Fruit fly (Drosophila melanogaster): ENCODE results near the gene hwt.
A peak's percentile ranks its signal among the peaks of the same experiment; 100 is the strongest.

Gene hwt

dm6 chrX:12577722-12578121 lies 9.5 kb upstream of the hwt start:
- no peak for TF ChIP-seq h (optimal IDR thresholded peaks at IDR 0.05)

dm6 chrX:12575827-12576408 lies 7.7 kb upstream of the hwt start:
- no peak for TF ChIP-seq h (optimal IDR thresholded peaks at IDR 0.05)
- no peak for TF ChIP-seq psq (optimal IDR thresholded peaks at IDR 0.05)
- TF ChIP-seq ttk (optimal IDR thresholded peaks at IDR 0.05), result no peak
- TF ChIP-seq Sin3A (optimal IDR thresholded peaks at IDR 0.05), result no peak
- no peak for TF ChIP-seq insv (optimal IDR thresholded peaks at IDR 0.05)
- TF ChIP-seq Myc (optimal IDR thresholded peaks at IDR 0.05), result no peak

- no peak for TF ChIP-seq ttk (optimal IDR thresholded peaks at IDR 0.05)
- peak; percentile 10 for TF ChIP-seq psq (optimal IDR thresholded peaks at IDR 0.05)
- no peak for TF ChIP-seq insv (optimal IDR thresholded peaks at IDR 0.05)
- no peak for TF ChIP-seq h (optimal IDR thresholded peaks at IDR 0.05)
Measured at dm6 chrX:12575292-12575826, 7.1 kb upstream of the hwt start.

- TF ChIP-seq psq (optimal IDR thresholded peaks at IDR 0.05) (peak; percentile 32), Myc (optimal IDR thresholded peaks at IDR 0.05) (no peak)
Measured at dm6 chrX:12574666-12575202, 6.5 kb upstream of the hwt start.

- no peak for TF ChIP-seq psq (optimal IDR thresholded peaks at IDR 0.05)
- no peak for TF ChIP-seq h (optimal IDR thresholded peaks at IDR 0.05)
- no peak for TF ChIP-seq ttk (optimal IDR thresholded peaks at IDR 0.05)
- TF ChIP-seq insv (optimal IDR thresholded peaks at IDR 0.05), result no peak
- no peak for TF ChIP-seq Sin3A (optimal IDR thresholded peaks at IDR 0.05)
- no peak for TF ChIP-seq Myc (optimal IDR thresholded peaks at IDR 0.05)
Measured at dm6 chrX:12567663-12568062, 589 bp downstream of the hwt start.

- TF ChIP-seq psq (optimal IDR thresholded peaks at IDR 0.05) (no peak), insv (optimal IDR thresholded peaks at IDR 0.05) (no peak)
Measured at dm6 chrX:12552824-12553223, 15.4 kb downstream of the hwt start, which contains the start of gene Cpr11B. Gene Cpr11B (plus strand): TSS chrX:12553124.

- TF ChIP-seq ttk (optimal IDR thresholded peaks at IDR 0.05), result no peak
- TF ChIP-seq psq (optimal IDR thresholded peaks at IDR 0.05), result no peak
- TF ChIP-seq insv (optimal IDR thresholded peaks at IDR 0.05), result no peak
- no peak for TF ChIP-seq h (optimal IDR thresholded peaks at IDR 0.05)
- no peak for TF ChIP-seq Myc (optimal IDR thresholded peaks at IDR 0.05)
- no peak for TF ChIP-seq Sin3A (optimal IDR thresholded peaks at IDR 0.05)
Measured at dm6 chrX:12547657-12548056, 20.6 kb downstream of the hwt start.

- no peak for TF ChIP-seq ttk (optimal IDR thresholded peaks at IDR 0.05)
Measured at dm6 chrX:12546857-12547606, 21.2 kb downstream of the hwt start.

- TF ChIP-seq Sin3A (optimal IDR thresholded peaks at IDR 0.05) (no peak), Myc (optimal IDR thresholded peaks at IDR 0.05) (no peak), psq (optimal IDR thresholded peaks at IDR 0.05) (no peak)
Measured at dm6 chrX:12546119-12546518, 22.1 kb downstream of the hwt start.

dm6 chrX:12540770-12541169 lies 27.5 kb downstream of the hwt start:
- TF ChIP-seq Myc (optimal IDR thresholded peaks at IDR 0.05), result no peak
- TF ChIP-seq psq (optimal IDR thresholded peaks at IDR 0.05), result no peak
- TF ChIP-seq ttk (optimal IDR thresholded peaks at IDR 0.05), result no peak
- no peak for TF ChIP-seq h (optimal IDR thresholded peaks at IDR 0.05)
- no peak for TF ChIP-seq insv (optimal IDR thresholded peaks at IDR 0.05)
- no peak for TF ChIP-seq Sin3A (optimal IDR thresholded peaks at IDR 0.05)

dm6 chrX:12539215-12539614 lies 29.0 kb downstream of the hwt start:
- TF ChIP-seq ttk (optimal IDR thresholded peaks at IDR 0.05) (no peak), insv (optimal IDR thresholded peaks at IDR 0.05) (no peak), h (optimal IDR thresholded peaks at IDR 0.05) (no peak), Myc (optimal IDR thresholded peaks at IDR 0.05) (no peak), psq (optimal IDR thresholded peaks at IDR 0.05) (no peak), Sin3A (optimal IDR thresholded peaks at IDR 0.05) (no peak)

- TF ChIP-seq h (optimal IDR thresholded peaks at IDR 0.05) (no peak), Sin3A (optimal IDR thresholded peaks at IDR 0.05) (no peak), ttk (optimal IDR thresholded peaks at IDR 0.05) (no peak), psq (optimal IDR thresholded peaks at IDR 0.05) (no peak)
Measured at dm6 chrX:12533560-12533959, 34.7 kb downstream of the hwt start.
